Worm (Caenorhabditis elegans) whole organism, L1 larva: ENCODE results near the gene Y44A6D.3.

Source experiments
- C04F5.9 ChIP-seq: sonication (generic microtip); optimal IDR thresholded peaks from 2 replicates; lab custom pipeline; 2016; ENCODE audit warnings: missing genetic modification characterization, missing compliant biosample characterization
- C16A3.4 ChIP-seq: fragments of 150-350 bp; optimal IDR thresholded peaks from 2 replicates; lab custom pipeline; 2014; ENCODE audit warnings: missing biosample characterization, missing genetic modification characterization
- C34B4.2 ChIP-seq: sonication (generic microtip); optimal IDR thresholded peaks from 2 replicates; lab custom pipeline; 2017; ENCODE audit warnings: mild to moderate bottlenecking, missing genetic modification characterization, missing compliant biosample characterization
- F16B12.6 ChIP-seq: fragments of 150-350 bp; optimal IDR thresholded peaks from 2 replicates; lab custom pipeline; 2014; ENCODE audit warnings: missing biosample characterization, missing genetic modification characterization
- aly-2 ChIP-seq: fragments of 150-350 bp; optimal IDR thresholded peaks from 2 replicates; lab custom pipeline; 2014; ENCODE audit warnings: missing biosample characterization, missing genetic modification characterization
- blmp-1 ChIP-seq: fragments of 150-350 bp; optimal IDR thresholded peaks from 2 replicates; lab custom pipeline; 2014; ENCODE audit warnings: missing biosample characterization, missing genetic modification characterization
- ceh-8 ChIP-seq: fragments of 200-800 bp; sonication (Bioruptor generic); optimal IDR thresholded peaks from 2 replicates; lab custom pipeline; 2018; ENCODE audit warnings: mild to moderate bottlenecking, missing genetic modification characterization, moderate library complexity, missing compliant biosample characterization
- ceh-82 ChIP-seq, 3 experiments: fragments of 150-350 bp in 1 of 3; sonication (generic microtip) in 2 of 3; optimal IDR thresholded peaks; 2 replicates each; lab custom pipeline; 2014 to 2017; ENCODE audit warnings: missing biosample characterization in 3 of 3, missing genetic modification characterization in 3 of 3
- ceh-90 ChIP-seq: sonication (generic microtip); optimal IDR thresholded peaks from 2 replicates; lab custom pipeline; 2016; ENCODE audit warnings: missing genetic modification characterization, missing compliant biosample characterization
- ces-1 ChIP-seq: fragments of 150-350 bp; optimal IDR thresholded peaks from 2 replicates; lab custom pipeline; 2014; ENCODE audit warnings: missing biosample characterization, missing genetic modification reagents, missing genetic modification characterization
- dpl-1 ChIP-seq, 3 experiments: fragments of 150-350 bp in 2 of 3; sonication (generic microtip) in 1 of 3; optimal IDR thresholded peaks; 2 replicates each; lab custom pipeline; 2014 to 2017; ENCODE audit warnings: missing biosample characterization in 3 of 3, missing genetic modification characterization in 3 of 3, missing genetic modification reagents in 3 of 3
- efl-1 ChIP-seq, 4 experiments: fragments of 150-350 bp; optimal IDR thresholded peaks in 3 of 4; peaks in 1 of 4; 1 replicate in 1 of 4; 2 replicates in 3 of 4; lab custom pipeline; 2014; ENCODE audit warnings: missing biosample characterization in 2 of 4, missing genetic modification characterization in 2 of 4, missing genetic modification reagents in 2 of 4
- egl-13 ChIP-seq: sonication (generic microtip); optimal IDR thresholded peaks from 2 replicates; lab custom pipeline; 2016; ENCODE audit warnings: missing genotype, missing genetic modification reagents, missing genetic modification characterization, missing compliant biosample characterization
- egl-27 ChIP-seq, 2 experiments: fragments of 150-350 bp in 1 of 2; sonication (generic microtip); optimal IDR thresholded peaks; 3 replicates each; lab custom pipeline; 2017 to 2018; ENCODE audit warnings: missing biosample characterization in 2 of 2, missing genetic modification characterization in 2 of 2, missing genetic modification reagents in 2 of 2
- elt-2 ChIP-seq: sonication (generic microtip); optimal IDR thresholded peaks from 2 replicates; lab custom pipeline; 2016; ENCODE audit warnings: missing genetic modification characterization, mild to moderate bottlenecking, inconsistent platforms, missing compliant biosample characterization, missing genetic modification reagents
- ets-5 ChIP-seq: fragments of 200-800 bp; sonication (Bioruptor generic); IDR thresholded peaks from 2 replicates; pipeline ENCODE4 v1.3.6; 2022; ENCODE audit warnings: missing genetic modification characterization, missing compliant biosample characterization
- grh-1 ChIP-seq: fragments of 200-800 bp; sonication (Bioruptor generic); IDR thresholded peaks from 2 replicates; pipeline ENCODE4 v1.3.6; 2022; ENCODE audit warnings: missing genetic modification reagents, missing genetic modification characterization, missing compliant biosample characterization
- lin-13 ChIP-seq: fragments of 150-350 bp; optimal IDR thresholded peaks from 2 replicates; lab custom pipeline; 2014; ENCODE audit warnings: missing biosample characterization, missing genetic modification reagents, missing genetic modification characterization
- lin-14 ChIP-seq: fragments of 200-800 bp; sonication (Bioruptor generic); optimal IDR thresholded peaks from 2 replicates; lab custom pipeline; 2018; ENCODE audit warnings: mild to moderate bottlenecking, missing genetic modification characterization, moderate library complexity, missing compliant biosample characterization
- lin-35 ChIP-seq, 2 experiments: fragments of 150-350 bp; optimal IDR thresholded peaks; 2 replicates each; lab custom pipeline; 2014; ENCODE audit warnings: missing biosample characterization in 2 of 2, missing genetic modification characterization in 2 of 2, missing genetic modification reagents in 2 of 2
- lin-39 ChIP-seq: fragments of 150-350 bp; optimal IDR thresholded peaks from 2 replicates; lab custom pipeline; 2014; ENCODE audit warnings: missing biosample characterization, missing genetic modification reagents, missing genetic modification characterization
- lir-3 ChIP-seq: sonication (generic microtip); optimal IDR thresholded peaks from 2 replicates; lab custom pipeline; 2016; ENCODE audit warnings: mild to moderate bottlenecking, missing genetic modification characterization, moderate library complexity, missing compliant biosample characterization; ENCODE audit not compliant: poor library complexity
- lsy-2 ChIP-seq, 2 experiments: fragments of 150-350 bp; optimal IDR thresholded peaks; 2 replicates each; lab custom pipeline; 2014; ENCODE audit warnings: missing biosample characterization in 2 of 2, missing genetic modification characterization in 2 of 2
- mab-9 ChIP-seq: fragments of 200-800 bp; sonication (Bioruptor generic); IDR thresholded peaks from 2 replicates; pipeline ENCODE4 v1.3.6; 2022; ENCODE audit warnings: missing genetic modification reagents, missing genetic modification characterization, missing compliant biosample characterization
- mep-1 ChIP-seq: fragments of 150-350 bp; optimal IDR thresholded peaks from 2 replicates; lab custom pipeline; 2014; ENCODE audit warnings: missing biosample characterization, missing genetic modification characterization
- nhr-12 ChIP-seq: sonication (generic microtip); optimal IDR thresholded peaks from 2 replicates; lab custom pipeline; 2017; ENCODE audit warnings: missing biosample characterization, missing genetic modification characterization
- nhr-20 ChIP-seq: sonication (generic microtip); optimal IDR thresholded peaks from 2 replicates; lab custom pipeline; 2016; ENCODE audit warnings: mild to moderate bottlenecking, missing genetic modification characterization, missing compliant biosample characterization
- nhr-28 ChIP-seq: fragments of 150-350 bp; optimal IDR thresholded peaks from 2 replicates; lab custom pipeline; 2014; ENCODE audit warnings: missing biosample characterization, missing genetic modification characterization
- nhr-71 ChIP-seq: sonication (generic microtip); optimal IDR thresholded peaks from 2 replicates; lab custom pipeline; 2016; ENCODE audit warnings: mild to moderate bottlenecking, missing genetic modification characterization, moderate library complexity, missing compliant biosample characterization
- nhr-76 ChIP-seq: sonication (generic microtip); optimal IDR thresholded peaks from 2 replicates; lab custom pipeline; 2017; ENCODE audit warnings: missing biosample characterization, missing genetic modification characterization
- nhr-77 ChIP-seq: fragments of 150-350 bp; optimal IDR thresholded peaks from 2 replicates; lab custom pipeline; 2014; ENCODE audit warnings: missing biosample characterization, missing genetic modification characterization
- nhr-85 ChIP-seq: sonication (generic microtip); peaks from one replicate; lab custom pipeline; 2016; ENCODE audit warnings: missing genetic modification characterization, inconsistent platforms, missing compliant biosample characterization
- rnt-1 ChIP-seq: sonication (generic microtip); optimal IDR thresholded peaks from 2 replicates; lab custom pipeline; 2016; ENCODE audit warnings: mild to moderate bottlenecking, missing genetic modification characterization, moderate library complexity, missing compliant biosample characterization
- skn-1 ChIP-seq: fragments of 150-350 bp; optimal IDR thresholded peaks from 2 replicates; lab custom pipeline; 2014; ENCODE audit warnings: missing biosample characterization, missing genetic modification characterization
- snu-23 ChIP-seq: sonication (generic microtip); optimal IDR thresholded peaks from 2 replicates; lab custom pipeline; 2016; ENCODE audit warnings: missing genetic modification characterization, missing compliant biosample characterization
- sox-4 ChIP-seq: sonication (generic microtip); optimal IDR thresholded peaks from 2 replicates; lab custom pipeline; 2016; ENCODE audit warnings: missing genetic modification characterization, missing compliant biosample characterization
- sptf-1 ChIP-seq: fragments of 150-350 bp; optimal IDR thresholded peaks from 2 replicates; lab custom pipeline; 2014; ENCODE audit warnings: missing biosample characterization, missing genetic modification characterization
- swsn-7 ChIP-seq: sonication (generic microtip); optimal IDR thresholded peaks from 2 replicates; lab custom pipeline; 2016; ENCODE audit warnings: missing genetic modification characterization, missing compliant biosample characterization
- tbx-2 ChIP-seq: sonication (generic microtip); optimal IDR thresholded peaks from 2 replicates; lab custom pipeline; 2016; ENCODE audit warnings: missing genetic modification characterization, missing compliant biosample characterization
- tlp-1 ChIP-seq: fragments of 150-350 bp; optimal IDR thresholded peaks from 2 replicates; lab custom pipeline; 2014; ENCODE audit warnings: missing biosample characterization, missing genetic modification characterization
- unc-62 ChIP-seq: fragments of 150-350 bp; optimal IDR thresholded peaks from 2 replicates; lab custom pipeline; 2014; ENCODE audit warnings: missing biosample characterization, missing genetic modification reagents, missing genetic modification characterization
- unc-98 ChIP-seq: fragments of 200-800 bp; sonication (Bioruptor generic); IDR thresholded peaks from 2 replicates; pipeline ENCODE4 v1.3.6; 2022; ENCODE audit warnings: missing genetic modification characterization, missing compliant biosample characterization
- vab-15 ChIP-seq: sonication (generic microtip); optimal IDR thresholded peaks from 2 replicates; lab custom pipeline; 2017; ENCODE audit warnings: missing genotype, mild to moderate bottlenecking, missing genetic modification characterization, missing compliant biosample characterization
- zag-1 ChIP-seq: fragments of 150-350 bp; optimal IDR thresholded peaks from 2 replicates; lab custom pipeline; 2014; ENCODE audit warnings: missing biosample characterization, missing genetic modification characterization
- zip-4 ChIP-seq: fragments of 200-800 bp; sonication (Bioruptor generic); optimal IDR thresholded peaks from 2 replicates; lab custom pipeline; 2018; ENCODE audit warnings: mild to moderate bottlenecking, missing genetic modification characterization, moderate library complexity, missing compliant biosample characterization
- ztf-11 ChIP-seq, 2 experiments: sonication (generic microtip); optimal IDR thresholded peaks; 2 replicates each; lab custom pipeline; 2016 to 2017; ENCODE audit warnings: missing genetic modification characterization in 2 of 2, missing biosample characterization in 1 of 2, missing compliant biosample characterization in 1 of 2
- ztf-4 ChIP-seq: fragments of 150-350 bp; optimal IDR thresholded peaks from 2 replicates; lab custom pipeline; 2014; ENCODE audit warnings: missing biosample characterization, missing genetic modification characterization

The Y44A6D.3 gene

DNA sequence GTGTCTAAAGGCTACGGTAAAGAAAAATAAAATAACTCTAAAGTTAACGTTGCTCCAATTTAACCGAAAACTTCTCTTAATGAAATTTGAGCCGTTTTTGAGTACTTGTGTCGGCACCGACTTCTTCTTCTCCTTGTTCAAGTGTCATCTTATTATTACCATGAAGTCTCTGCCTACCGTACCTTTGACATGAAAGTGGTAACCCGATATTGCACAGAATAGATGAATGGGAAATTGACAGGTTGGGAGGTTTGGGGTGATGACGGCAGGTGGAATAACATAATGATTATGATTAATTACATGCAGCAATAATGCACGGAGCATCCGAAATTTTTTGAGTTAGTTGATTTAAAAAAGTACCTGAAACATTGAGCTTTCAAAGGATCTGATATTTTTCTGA lies 45.4 kb downstream of the Y44A6D.3 start:
- no peak for TF ChIP-seq efl-1 (optimal IDR thresholded peaks at IDR 0.05; lab: Kevin White, UChicago)
- TF ChIP-seq efl-1 (GFP tag; optimal IDR thresholded peaks at IDR 0.05 in 1 of 2; lab: Kevin White, UChicago): peak in 1 of 2 experiments; percentile 72
- TF ChIP-seq lin-14 (GFP tag; lab: Kevin White, UChicago): no peak

DNA sequence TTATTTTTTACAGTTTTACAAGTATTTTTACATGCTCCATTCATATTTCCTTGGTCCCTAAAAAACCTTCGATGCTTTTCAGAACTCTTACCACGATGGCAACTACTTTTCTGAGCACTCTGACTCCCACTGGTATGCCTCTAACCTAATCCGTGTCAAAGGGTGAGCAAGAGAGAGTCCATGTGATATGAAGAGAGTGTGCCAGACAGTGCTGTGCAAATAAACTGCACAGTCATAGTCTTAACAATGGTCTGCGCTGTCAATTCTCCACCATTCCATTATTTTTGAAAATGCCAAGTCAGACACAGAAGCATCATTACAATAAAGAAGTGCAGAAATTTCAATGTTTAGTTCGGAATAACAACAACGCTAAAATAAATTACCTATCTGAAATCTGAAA lies 46.9 kb downstream of the Y44A6D.3 start:
- TF ChIP-seq efl-1 (optimal IDR thresholded peaks at IDR 0.05; lab: Kevin White, UChicago) (no peak), efl-1 (GFP tag; optimal IDR thresholded peaks at IDR 0.05 in 1 of 2; lab: Kevin White, UChicago) (peak in 1 of 2 experiments; percentile 8), ztf-4 (tag; lab: Kevin White, UChicago) (no peak), C04F5.9 (tag; lab: Kevin White, UChicago) (no peak)

DNA sequence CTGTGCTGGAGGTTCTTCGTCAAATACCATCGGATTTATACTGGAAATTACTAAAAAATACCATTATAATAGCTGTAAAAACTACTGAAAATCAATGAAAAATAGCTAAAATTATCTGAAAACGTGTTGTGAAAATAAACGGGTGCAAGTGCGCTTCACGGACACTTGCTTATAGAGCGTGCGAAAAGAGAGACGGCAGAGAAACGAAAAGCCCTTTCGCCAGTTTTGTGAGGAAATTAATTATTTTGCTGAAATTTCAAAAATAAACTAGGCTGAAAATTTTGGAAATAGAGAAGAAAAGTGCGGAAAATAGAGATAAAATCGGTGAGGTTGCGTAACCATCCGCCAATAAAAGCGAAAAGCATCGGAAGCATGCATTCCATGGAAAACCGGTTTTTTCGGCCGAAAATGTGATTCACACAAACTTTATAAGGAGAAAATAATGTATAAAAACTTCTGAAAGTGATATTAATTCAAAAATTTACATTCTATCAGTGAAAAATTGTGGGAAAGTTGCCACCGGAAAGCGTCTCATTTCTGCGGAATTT lies 47.9 kb downstream of the Y44A6D.3 start, which contains the start of gene dnj-25:
dnj-25 (minus strand) TSS at position 57 of the 548 bp plus-strand sequence.
- TF ChIP-seq egl-27 (tag; optimal IDR thresholded peaks at IDR 0.05; lab: Kevin White, UChicago) (no peak), zag-1 (tag; lab: Kevin White, UChicago) (no peak), lsy-2 (tag; optimal IDR thresholded peaks at IDR 0.05; lab: Kevin White, UChicago) (peak; percentile 37 to 52), mab-9 (no peak), mep-1 (tag; lab: Kevin White, UChicago) (peak; percentile 51), tlp-1 (no peak), ceh-90 (tag; lab: Kevin White, UChicago) (no peak), unc-98 (GFP tag; lab: Robert Waterston, UW) (no peak), nhr-76 (no peak), dpl-1 (GFP tag; optimal IDR thresholded peaks at IDR 0.05; lab: Kevin White, UChicago) (peak in 1 of 3 experiments; percentile 41), ceh-82 (tag; optimal IDR thresholded peaks at IDR 0.05; lab: Kevin White, UChicago) (peak in 1 of 3 experiments; percentile 31), sox-4 (tag; lab: Kevin White, UChicago) (no peak), grh-1 (peak; percentile 62), ceh-8 (GFP tag; lab: Kevin White, UChicago) (no peak), zip-4 (GFP tag; lab: Kevin White, UChicago) (no peak), lin-13 (GFP tag; lab: Kevin White, UChicago) (no peak), nhr-20 (tag; lab: Kevin White, UChicago) (peak; percentile 14), ces-1 (GFP tag; lab: Kevin White, UChicago) (no peak), lir-3 (tag; lab: Kevin White, UChicago) (no peak), snu-23 (GFP tag; lab: Kevin White, UChicago) (peak; percentile 47), nhr-12 (tag; lab: Kevin White, UChicago) (no peak), vab-15 (no peak), ztf-11 (tag; optimal IDR thresholded peaks at IDR 0.05; lab: Kevin White, UChicago) (no peak), rnt-1 (no peak), lin-39 (tag; lab: Kevin White, UChicago) (no peak), C16A3.4 (tag; lab: Kevin White, UChicago) (peak; percentile 7), nhr-85 (tag; lab: Kevin White, UChicago) (no peak), nhr-28 (no peak), unc-62 (no peak), lin-35 (GFP tag; optimal IDR thresholded peaks at IDR 0.05; lab: Kevin White, UChicago) (peak; percentile 19 to 50), efl-1 (optimal IDR thresholded peaks at IDR 0.05; lab: Kevin White, UChicago) (peak; percentile 35 to 46), efl-1 (GFP tag; optimal IDR thresholded peaks at IDR 0.05 in 1 of 2; lab: Kevin White, UChicago) (peak; percentile 31 to 89), egl-13 (tag; lab: Kevin White, UChicago) (no peak), swsn-7 (tag; lab: Kevin White, UChicago) (no peak), nhr-77 (no peak), ets-5 (GFP tag; lab: Robert Waterston, UW) (no peak), elt-2 (tag; lab: Kevin White, UChicago) (no peak), C04F5.9 (tag; lab: Kevin White, UChicago) (no peak), F16B12.6 (tag; lab: Kevin White, UChicago) (no peak), nhr-71 (peak; percentile 35), tbx-2 (tag; lab: Kevin White, UChicago) (no peak), C34B4.2 (no peak), skn-1 (tag; lab: Kevin White, UChicago) (peak; percentile 37), blmp-1 (tag; lab: Kevin White, UChicago) (peak; percentile 95), sptf-1 (tag; lab: Kevin White, UChicago) (no peak), aly-2 (tag; lab: Kevin White, UChicago) (no peak)
